Worm (Caenorhabditis elegans): ENCODE measurements around the gene F35H8.12.

DNA sequence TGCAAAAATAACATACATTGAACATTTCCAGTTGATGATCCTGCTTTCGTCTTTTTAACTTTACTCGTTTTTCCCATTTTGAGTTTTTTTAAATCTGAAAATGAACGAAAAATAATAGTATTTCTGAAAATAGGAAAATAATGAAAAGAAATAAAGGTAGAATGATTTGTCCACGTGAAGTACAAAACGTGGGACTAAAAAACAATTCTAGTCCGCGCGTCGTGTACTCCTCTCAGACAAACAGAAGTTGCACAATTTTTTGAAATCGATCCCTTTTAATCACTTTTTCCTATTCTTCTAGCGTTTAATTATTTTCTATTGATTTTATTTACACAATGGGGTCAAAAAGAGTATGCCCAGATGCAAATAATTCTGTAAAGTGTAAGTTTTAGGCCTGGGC is 39.4 kb downstream of the F35H8.12 start, which contains the start of the genes E02H1.1 and tag-124:
- peak; percentile 78 for TF ChIP-seq tbx-37 (GFP tag; conservative IDR thresholded peaks at IDR 0.05)
- TF ChIP-seq ama-1 (optimal IDR thresholded peaks at IDR 0.05): no peak
- TF ChIP-seq pes-1 (GFP tag; IDR thresholded peaks at IDR 0.05): no peak
- no peak for TF ChIP-seq tbx-11 (GFP tag; IDR thresholded peaks at IDR 0.05)
